Fruit fly (Drosophila melanogaster): ENCODE data around the gene CG7148.

Gene CG7148

DNA sequence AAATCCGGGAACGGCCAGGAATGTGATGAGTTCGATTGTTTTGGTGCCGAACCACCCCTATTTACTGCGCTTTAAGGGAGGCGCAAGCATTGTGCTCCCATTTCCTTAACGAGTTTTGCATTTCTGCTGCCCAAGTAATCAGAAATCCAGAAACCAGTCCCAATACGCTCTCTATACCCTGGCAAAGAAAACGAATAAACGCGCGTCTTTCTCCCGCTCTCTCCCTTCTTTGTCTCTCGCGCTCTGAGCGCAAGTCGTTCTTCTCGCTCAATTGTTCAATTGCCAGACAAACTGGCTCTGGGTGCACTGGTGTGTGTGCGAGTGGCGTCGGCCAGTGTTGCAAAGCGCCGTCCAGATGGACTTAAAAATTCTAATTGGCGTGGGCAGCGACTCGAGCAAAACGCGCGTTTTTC lies 48.4 kb upstream of the CG7148 start (continued):
- peak; percentile 93 for TF ChIP-seq CG13424 (tag; optimal IDR thresholded peaks at IDR 0.05)
- peak; percentile 82 for TF ChIP-seq CG31365 (tag; optimal IDR thresholded peaks at IDR 0.05)
- peak; percentile 76; the same call in 1 of the 4 replicates for TF ChIP-seq chinmo (GFP tag; IDR thresholded peaks at IDR 0.05; ENCODE audit: partially characterized antibody)
- peak; percentile 69 for TF ChIP-seq hkb (optimal IDR thresholded peaks at IDR 0.05)
- TF ChIP-seq hkb (GFP tag; IDR thresholded peaks at IDR 0.05) = peak; percentile 97
- peak; percentile 96 for TF ChIP-seq tup (GFP tag; optimal IDR thresholded peaks at IDR 0.05)
- TF ChIP-seq CG13296 (GFP tag; optimal IDR thresholded peaks at IDR 0.05) = peak; percentile 83
- TF ChIP-seq Sry-δ (GFP tag; optimal IDR thresholded peaks at IDR 0.05) = peak; percentile 62
- TF ChIP-seq CG8478 (optimal IDR thresholded peaks at IDR 0.05) = peak; percentile 27
- peak; percentile 98 for TF ChIP-seq CG16863 (GFP tag; optimal IDR thresholded peaks at IDR 0.05)
- peak; percentile 91 for TF ChIP-seq Fer1 (GFP tag; optimal IDR thresholded peaks at IDR 0.05)
- TF ChIP-seq pnt (GFP tag; optimal IDR thresholded peaks at IDR 0.05) = peak; percentile 98
- peak; percentile 95 for TF ChIP-seq C15 (GFP tag; IDR thresholded peaks at IDR 0.05)
- TF ChIP-seq Bdp1 (GFP tag; optimal IDR thresholded peaks at IDR 0.05) = peak; percentile 94
- TF ChIP-seq CG15269 (tag; optimal IDR thresholded peaks at IDR 0.05) = peak; percentile 94
- peak; percentile 85 for TF ChIP-seq scrt (GFP tag; optimal IDR thresholded peaks at IDR 0.05)
- TF ChIP-seq CG7928 (GFP tag; optimal IDR thresholded peaks at IDR 0.05) = peak; percentile 71
- TF ChIP-seq Hand (GFP tag; optimal IDR thresholded peaks at IDR 0.05) = peak; percentile 89
- TF ChIP-seq zf30C (GFP tag; optimal IDR thresholded peaks at IDR 0.05) = no peak
- TF ChIP-seq CG3995 (GFP tag; optimal IDR thresholded peaks at IDR 0.05) = peak; percentile 72
- TF ChIP-seq row (GFP tag; IDR thresholded peaks at IDR 0.05) = peak; percentile 99
- TF ChIP-seq CG15479 (GFP tag; optimal IDR thresholded peaks at IDR 0.05) = peak; percentile 81
- no peak for TF ChIP-seq CG14860 (GFP tag; IDR thresholded peaks at IDR 0.05; ENCODE audit: partially characterized antibody)
- TF ChIP-seq unc-4 (GFP tag; IDR thresholded peaks at IDR 0.05; ENCODE audit: partially characterized antibody) = peak; percentile 51
- peak; percentile 89 for TF ChIP-seq gcm2 (GFP tag; optimal IDR thresholded peaks at IDR 0.05)
- TF ChIP-seq Dll (GFP tag; IDR thresholded peaks at IDR 0.05; ENCODE audit: partially characterized antibody) = peak; percentile 55; the same call in 1 of the 4 replicates
- TF ChIP-seq CG6654 (GFP tag; optimal IDR thresholded peaks at IDR 0.05) = peak; percentile 87
- TF ChIP-seq onecut (GFP tag; IDR thresholded peaks at IDR 0.05) = peak; percentile 93
- TF ChIP-seq Abd-B (GFP tag; optimal IDR thresholded peaks at IDR 0.05) = peak; percentile 98
- peak; percentile 61 for TF ChIP-seq Nf-YC (tag; optimal IDR thresholded peaks at IDR 0.05)
- TF ChIP-seq CG14710 (tag; optimal IDR thresholded peaks at IDR 0.05) = peak; percentile 94
- no peak for TF ChIP-seq mld (GFP tag; IDR thresholded peaks at IDR 0.05; ENCODE audit: partially characterized antibody)
- TF ChIP-seq CG6175 (GFP tag; IDR thresholded peaks at IDR 0.05) = peak; percentile 97
- TF ChIP-seq luna (GFP tag; optimal IDR thresholded peaks at IDR 0.05) = peak; percentile 86
- TF ChIP-seq CG10209 (GFP tag; optimal IDR thresholded peaks at IDR 0.05) = peak; percentile 97
- TF ChIP-seq lola (GFP tag; optimal IDR thresholded peaks at IDR 0.05) = peak in 1 of 3 experiments; percentile 96
- TF ChIP-seq Lhr (GFP tag; optimal IDR thresholded peaks at IDR 0.05) = peak; percentile 92
- TF ChIP-seq cad (GFP tag; optimal IDR thresholded peaks at IDR 0.05) = no peak
- TF ChIP-seq CG8359 (GFP tag; optimal IDR thresholded peaks at IDR 0.05; ENCODE audit: borderline replicate concordance) = peak; percentile 70
- TF ChIP-seq CG11696 (GFP tag; IDR thresholded peaks at IDR 0.05) = peak; percentile 90
- peak; percentile 51; the same call in 2 of the 3 replicates for TF ChIP-seq Opbp (GFP tag; IDR thresholded peaks at IDR 0.05; ENCODE audit: partially characterized antibody)
- peak; percentile 97 for TF ChIP-seq z (GFP tag; IDR thresholded peaks at IDR 0.05)
- TF ChIP-seq CG13624 (GFP tag; optimal IDR thresholded peaks at IDR 0.05) = peak; percentile 96
- peak; percentile 96 for TF ChIP-seq dimm (GFP tag; IDR thresholded peaks at IDR 0.05)
- TF ChIP-seq CG9817 (tag; optimal IDR thresholded peaks at IDR 0.05) = peak; percentile 93
- TF ChIP-seq CG12744 (GFP tag; optimal IDR thresholded peaks at IDR 0.05) = peak; percentile 94
- peak; percentile 99 for TF ChIP-seq CG34422 (GFP tag; IDR thresholded peaks at IDR 0.05)
- TF ChIP-seq CG7963 (GFP tag; IDR thresholded peaks at IDR 0.05; ENCODE audit: partially characterized antibody) = no peak
- no peak for TF ChIP-seq sna (GFP tag; IDR thresholded peaks at IDR 0.05; ENCODE audit: partially characterized antibody)
- peak; percentile 94 for TF ChIP-seq CoRest (tag; optimal IDR thresholded peaks at IDR 0.05)
